Worm (Caenorhabditis elegans) whole organism, young adult: Measurements from ENCODE around the gene ephx-1.

ENCODE experiments used
- efl-1 ChIP-seq: fragments of 150-350 bp; optimal IDR thresholded peaks from 2 replicates; lab custom pipeline; 2014; ENCODE audit warnings: missing biosample characterization, missing genetic modification reagents, missing genetic modification characterization
- mcd-1 ChIP-seq: fragments of 200-800 bp; sonication (Bioruptor generic); IDR thresholded peaks from 2 replicates; pipeline ENCODE4 v1.3.6; 2022; ENCODE audit warnings: missing genetic modification reagents, missing genetic modification characterization, missing compliant biosample characterization
- somi-1 ChIP-seq: fragments of 200-800 bp; sonication (Bioruptor generic); optimal IDR thresholded peaks from 2 replicates; lab custom pipeline; 2018; ENCODE audit warnings: mild to moderate bottlenecking, missing genetic modification characterization, missing compliant biosample characterization

ce11 chrII:4040066-4040465 lies 35.4 kb downstream of the ephx-1 start:
- TF ChIP-seq efl-1: no peak
- TF ChIP-seq mcd-1 (GFP tag; lab: Robert Waterston, UW): no peak
- TF ChIP-seq somi-1 (GFP tag; lab: Kevin White, UChicago): no peak
